Fruit fly (Drosophila melanogaster) whole organism, embryonic: ENCODE measurements around the gene Abl.
A peak's percentile ranks its signal among the peaks of the same experiment; 100 is the strongest.

Source experiments
- Abd-B ChIP-seq: fragments of 200-800 bp; sonication (Bioruptor generic); optimal IDR thresholded peaks from 2 replicates; lab custom pipeline; 2018; ENCODE audit warnings: missing biosample characterization, mild to moderate bottlenecking, missing genetic modification characterization, moderate library complexity
- CG10321 ChIP-seq: fragments of 200-800 bp; sonication (Bioruptor generic); IDR thresholded peaks from 2 replicates; pipeline ENCODE4 v1.3.6; 2022; ENCODE audit warnings: missing biosample characterization, missing genetic modification characterization
- CG11398 ChIP-seq: fragments of 200-800 bp; sonication (Bioruptor generic); optimal IDR thresholded peaks from 2 replicates; lab custom pipeline; 2016; ENCODE audit warnings: missing biosample characterization, missing genetic modification characterization
- CG14667 ChIP-seq: fragments of 200-800 bp; sonication (Bioruptor generic); IDR thresholded peaks from 2 replicates; pipeline ENCODE4 v1.3.6; 2022; ENCODE audit warnings: missing biosample characterization, missing genetic modification characterization
- CG1602 ChIP-seq: fragments of 200-800 bp; sonication (Bioruptor generic); optimal IDR thresholded peaks from 3 replicates; lab custom pipeline; 2016; ENCODE audit warnings: missing biosample characterization, missing genetic modification characterization
- CG17186 ChIP-seq: fragments of 200-800 bp; sonication (Bioruptor generic); optimal IDR thresholded peaks from 3 replicates; lab custom pipeline; 2017; ENCODE audit warnings: missing biosample characterization, missing genetic modification reagents, missing genetic modification characterization
- CG17912 ChIP-seq: fragments of 200-800 bp; sonication (Bioruptor generic); optimal IDR thresholded peaks from 2 replicates; lab custom pipeline; 2018; ENCODE audit warnings: missing biosample characterization, mild to moderate bottlenecking, missing genetic modification characterization
- CG1832 ChIP-seq: fragments of 200-800 bp; sonication (Bioruptor generic); optimal IDR thresholded peaks from 2 replicates; lab custom pipeline; 2017; ENCODE audit warnings: missing biosample characterization, mild to moderate bottlenecking, missing genetic modification characterization, inconsistent platforms
- CG31441 ChIP-seq: fragments of 200-800 bp; sonication (Bioruptor generic); IDR thresholded peaks from 2 replicates; pipeline ENCODE4 v1.3.6; 2022; ENCODE audit warnings: missing biosample characterization, missing genetic modification characterization
- CG4328 ChIP-seq: fragments of 200-800 bp; sonication (Bioruptor generic); optimal IDR thresholded peaks from 3 replicates; lab custom pipeline; 2017; ENCODE audit warnings: missing biosample characterization, missing genetic modification reagents, missing genetic modification characterization
- CG4617 ChIP-seq: fragments of 200-800 bp; sonication (Bioruptor generic); optimal IDR thresholded peaks from 3 replicates; lab custom pipeline; 2016; ENCODE audit warnings: missing biosample characterization, missing genetic modification characterization, borderline replicate concordance
- CG5245 ChIP-seq: fragments of 200-800 bp; sonication (Bioruptor generic); optimal IDR thresholded peaks from 3 replicates; lab custom pipeline; 2016; ENCODE audit warnings: missing biosample characterization, missing genetic modification characterization
- CG5953 ChIP-seq: fragments of 200-800 bp; sonication (Bioruptor generic); IDR thresholded peaks from 2 replicates; pipeline ENCODE4 v1.3.6; 2022; ENCODE audit warnings: missing biosample characterization, missing genetic modification characterization
- CG6175 ChIP-seq: fragments of 200-800 bp; sonication (Bioruptor generic); IDR thresholded peaks from 3 replicates; pipeline ENCODE4 v1.3.6; 2022; ENCODE audit warnings: missing biosample characterization, missing genetic modification characterization
- CG6254 ChIP-seq: fragments of 200-800 bp; sonication (Bioruptor generic); optimal IDR thresholded peaks from 3 replicates; lab custom pipeline; 2017; ENCODE audit warnings: mild to moderate bottlenecking, missing biosample characterization, missing genetic modification reagents, missing genetic modification characterization
- CG6813 ChIP-seq: fragments of 200-800 bp; sonication (Bioruptor generic); optimal IDR thresholded peaks from 2 replicates; lab custom pipeline; 2017; ENCODE audit warnings: missing biosample characterization, missing genetic modification characterization, mild to moderate bottlenecking, moderate library complexity, missing genetic modification reagents
- CG8290 ChIP-seq, 3 experiments: fragments of 200-800 bp; sonication (Bioruptor generic); optimal IDR thresholded peaks; 2 replicates each; lab custom pipeline; 2016 to 2019; ENCODE audit warnings: missing biosample characterization in 3 of 3, missing genetic modification characterization in 3 of 3, mild to moderate bottlenecking in 2 of 3, moderate library complexity in 1 of 3
- CG8388 ChIP-seq: fragments of 200-800 bp; sonication (Bioruptor generic); optimal IDR thresholded peaks from 2 replicates; lab custom pipeline; 2019; ENCODE audit warnings: missing biosample characterization, mild to moderate bottlenecking, missing genetic modification characterization, moderate library complexity
- CG9932 ChIP-seq: fragments of 200-800 bp; sonication (Bioruptor generic); IDR thresholded peaks from 2 replicates; pipeline ENCODE4 v1.3.6; 2022; ENCODE audit warnings: missing biosample characterization, missing genetic modification characterization
- CoRest ChIP-seq: fragments of 200-800 bp; sonication (Bioruptor generic); optimal IDR thresholded peaks from 3 replicates; lab custom pipeline; 2018; ENCODE audit warnings: missing biosample characterization, mild to moderate bottlenecking, missing genetic modification characterization, moderate library complexity
- CrebB ChIP-seq: fragments of 200-800 bp; sonication (Bioruptor generic); optimal IDR thresholded peaks from 3 replicates; lab custom pipeline; 2018; ENCODE audit warnings: missing biosample characterization, mild to moderate bottlenecking, missing genetic modification characterization
- Dad ChIP-seq: fragments of 200-800 bp; sonication (Bioruptor generic); optimal IDR thresholded peaks from 3 replicates; lab custom pipeline; 2016; ENCODE audit warnings: missing biosample characterization, missing genetic modification characterization
- Dip3 ChIP-seq: fragments of 200-800 bp; sonication (Bioruptor generic); optimal IDR thresholded peaks from 3 replicates; lab custom pipeline; 2016; ENCODE audit warnings: missing biosample characterization, missing genetic modification characterization
- Dref ChIP-seq: fragments of 200-800 bp; sonication (Bioruptor generic); IDR thresholded peaks from 2 replicates; pipeline ENCODE4 v1.3.6; 2022; ENCODE audit warnings: missing biosample characterization, missing genetic modification characterization
- E2f2 ChIP-seq: fragments of 200-800 bp; sonication (Bioruptor generic); IDR thresholded peaks from 2 replicates; pipeline ENCODE4 v1.3.6; 2022; ENCODE audit warnings: missing biosample characterization, missing genetic modification characterization
- H2.0 ChIP-seq: fragments of 200-800 bp; sonication (Bioruptor generic); IDR thresholded peaks from 2 replicates; pipeline ENCODE4 v1.3.6; 2022; ENCODE audit warnings: missing biosample characterization, missing genetic modification characterization
- HmgZ ChIP-seq: fragments of 200-800 bp; sonication (Bioruptor generic); optimal IDR thresholded peaks from 2 replicates; lab custom pipeline; 2018; ENCODE audit warnings: missing biosample characterization, mild to moderate bottlenecking, missing genetic modification characterization
- MESR4 ChIP-seq: fragments of 200-800 bp; sonication (Bioruptor generic); optimal IDR thresholded peaks from 2 replicates; lab custom pipeline; 2018; ENCODE audit warnings: missing biosample characterization, mild to moderate bottlenecking, missing genetic modification characterization, moderate library complexity
- Mad ChIP-seq: fragments of 200-800 bp; sonication (Bioruptor generic); optimal IDR thresholded peaks from 2 replicates; lab custom pipeline; 2016; ENCODE audit warnings: missing biosample characterization, missing genetic modification characterization
- Mes4 ChIP-seq: fragments of 200-800 bp; sonication (Bioruptor generic); optimal IDR thresholded peaks from 2 replicates; lab custom pipeline; 2016; ENCODE audit warnings: missing biosample characterization, missing genetic modification characterization
- Mrtf ChIP-seq: fragments of 200-800 bp; sonication (Bioruptor generic); IDR thresholded peaks from 3 replicates; pipeline ENCODE4 v1.3.6; 2022; ENCODE audit warnings: missing biosample characterization, missing genetic modification characterization
- NfI ChIP-seq: fragments of 200-800 bp; sonication (Bioruptor generic); optimal IDR thresholded peaks from 3 replicates; lab custom pipeline; 2018; ENCODE audit warnings: missing biosample characterization, mild to moderate bottlenecking, missing genetic modification characterization, moderate library complexity
- Ravus ChIP-seq: fragments of 200-800 bp; sonication (Bioruptor generic); IDR thresholded peaks from 2 replicates; pipeline ENCODE4 v1.3.6; 2022; ENCODE audit warnings: missing biosample characterization, missing genetic modification characterization
- Sry-δ ChIP-seq: fragments of 200-800 bp; sonication (Bioruptor generic); optimal IDR thresholded peaks from 2 replicates; lab custom pipeline; 2016; ENCODE audit warnings: missing biosample characterization, missing genetic modification characterization
- TFAM ChIP-seq: fragments of 200-800 bp; sonication (Bioruptor generic); optimal IDR thresholded peaks from 2 replicates; lab custom pipeline; 2017; ENCODE audit warnings: missing biosample characterization, missing genetic modification characterization, inconsistent platforms
- Tbp ChIP-seq: fragments of >200 bp; optimal IDR thresholded peaks from 2 replicates; lab custom pipeline; 2018; ENCODE audit warnings: missing biosample characterization, missing genetic modification characterization
- abd-A ChIP-seq: fragments of 200-800 bp; sonication (Bioruptor generic); optimal IDR thresholded peaks from 3 replicates; lab custom pipeline; 2019; ENCODE audit warnings: missing biosample characterization, mild to moderate bottlenecking, missing genetic modification characterization, moderate library complexity
- az2 ChIP-seq: fragments of 200-800 bp; sonication (Bioruptor generic); optimal IDR thresholded peaks from 3 replicates; lab custom pipeline; 2016; ENCODE audit warnings: missing biosample characterization, missing genetic modification characterization
- gcm2 ChIP-seq: fragments of 200-800 bp; sonication (Bioruptor generic); optimal IDR thresholded peaks from 2 replicates; lab custom pipeline; 2016; ENCODE audit warnings: missing biosample characterization, missing genetic modification characterization
- gsb ChIP-seq: fragments of 200-800 bp; sonication (Bioruptor generic); IDR thresholded peaks from 2 replicates; pipeline ENCODE4 v1.3.6; 2022; ENCODE audit warnings: missing biosample characterization, missing genetic modification characterization
- hkb ChIP-seq, 2 experiments: fragments of 200-800 bp in 1 of 2; fragments of >200 bp in 1 of 2; sonication (Bioruptor generic) in 1 of 2; IDR thresholded peaks in 1 of 2; optimal IDR thresholded peaks in 1 of 2; 2 replicates each; pipeline versions ENCODE4 v1.3.6 to Lab custom; 2017 to 2022; ENCODE audit warnings: missing biosample characterization in 1 of 2, missing genetic modification characterization in 1 of 2
- kay ChIP-seq: fragments of 200-800 bp; sonication (Bioruptor generic); optimal IDR thresholded peaks from 2 replicates; lab custom pipeline; 2016; ENCODE audit warnings: missing biosample characterization, missing genetic modification characterization
- mam ChIP-seq: fragments of 200-800 bp; sonication (Bioruptor generic); optimal IDR thresholded peaks from 3 replicates; lab custom pipeline; 2016; ENCODE audit warnings: missing biosample characterization, missing genetic modification characterization
- odd ChIP-seq: fragments of 200-800 bp; sonication (Bioruptor generic); optimal IDR thresholded peaks from 2 replicates; lab custom pipeline; 2017; ENCODE audit warnings: missing biosample characterization, mild to moderate bottlenecking, missing genetic modification characterization
- pnt ChIP-seq: fragments of 200-800 bp; sonication (Bioruptor generic); optimal IDR thresholded peaks from 3 replicates; lab custom pipeline; 2016; ENCODE audit warnings: missing biosample characterization, missing genetic modification characterization
- run ChIP-seq: fragments of 200-800 bp; sonication (Bioruptor generic); optimal IDR thresholded peaks from 3 replicates; lab custom pipeline; 2018; ENCODE audit warnings: missing biosample characterization, mild to moderate bottlenecking, missing genetic modification characterization
- schlank ChIP-seq: fragments of 200-800 bp; sonication (Bioruptor generic); optimal IDR thresholded peaks from 2 replicates; lab custom pipeline; 2018; ENCODE audit warnings: missing biosample characterization, mild to moderate bottlenecking, missing genetic modification characterization
- sens-2 ChIP-seq: fragments of 200-800 bp; sonication (Bioruptor generic); IDR thresholded peaks from 2 replicates; pipeline ENCODE4 v1.3.6; 2022; ENCODE audit warnings: missing biosample characterization, missing genetic modification characterization
- slp2 ChIP-seq: fragments of 200-800 bp; sonication (Bioruptor generic); optimal IDR thresholded peaks from 2 replicates; lab custom pipeline; 2016; ENCODE audit warnings: missing biosample characterization, missing genetic modification characterization
- wek ChIP-seq: fragments of 200-800 bp; sonication (Bioruptor generic); optimal IDR thresholded peaks from 3 replicates; lab custom pipeline; 2018; ENCODE audit warnings: missing biosample characterization, mild to moderate bottlenecking, missing genetic modification characterization, moderate library complexity

Abl gene

DNA sequence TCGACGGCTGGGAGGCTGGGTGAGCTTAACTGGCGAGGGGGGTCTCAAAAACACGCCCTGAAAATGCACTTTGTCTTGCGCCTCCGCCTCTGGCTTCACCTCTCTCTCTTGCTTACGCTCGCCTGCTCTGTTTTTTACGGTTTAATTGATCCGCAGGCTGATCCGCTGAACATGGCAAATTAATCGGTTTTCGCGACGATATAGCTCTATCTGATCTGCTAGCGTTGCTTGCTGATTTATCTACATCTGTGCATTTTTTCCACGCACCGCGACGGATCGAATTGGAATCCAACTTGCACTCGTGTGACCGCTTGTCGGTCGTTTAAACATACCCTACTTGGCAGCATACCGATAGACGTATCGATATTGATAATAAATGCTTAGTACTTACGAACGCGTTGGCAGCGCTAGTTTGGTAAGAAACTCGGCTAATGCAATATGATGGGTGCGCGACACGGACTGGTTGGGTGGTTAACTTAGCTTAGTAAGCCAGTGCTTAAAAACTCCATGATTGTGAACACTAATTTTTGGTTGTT lies at the start of gene Abl:
Abl (minus strand) TSS at position 305 of the 536 bp plus-strand sequence.
- TF ChIP-seq CG8290 (GFP tag; optimal IDR thresholded peaks at IDR 0.05; lab: Kevin White, UChicago) (peak; percentile 86), CG8290 (tag; optimal IDR thresholded peaks at IDR 0.05; lab: Kevin White, UChicago) (peak; percentile 11 to 97), CG4328 (GFP tag; lab: Kevin White, UChicago) (peak; percentile 0), Mad (GFP tag; lab: Kevin White, UChicago) (peak; percentile 84), Ravus (GFP tag; lab: Robert Waterston, UW) (no peak), CG6254 (GFP tag; lab: Kevin White, UChicago) (no peak), run (tag; lab: Kevin White, UChicago) (peak; percentile 26), CG6175 (GFP tag; lab: Robert Waterston, UW) (no peak), hkb (optimal IDR thresholded peaks at IDR 0.05; lab: Kevin White, UChicago) (peak; percentile 26), hkb (GFP tag; IDR thresholded peaks at IDR 0.05; lab: Robert Waterston, UW) (peak; percentile 43; the same call in 1 of the 2 replicates), TFAM (no peak), pnt (GFP tag; lab: Kevin White, UChicago) (peak; percentile 35), Mes4 (peak; percentile 63), az2 (GFP tag; lab: Kevin White, UChicago) (peak; percentile 11), CG1832 (GFP tag; lab: Kevin White, UChicago) (no peak), CG4617 (GFP tag; lab: Kevin White, UChicago) (peak; percentile 83), gcm2 (peak; percentile 43), CG6813 (GFP tag; lab: Kevin White, UChicago) (no peak), Dip3 (GFP tag; lab: Kevin White, UChicago) (peak; percentile 76), schlank (tag; lab: Kevin White, UChicago) (no peak), E2f2 (GFP tag; lab: Robert Waterston, UW) (peak; percentile 92), CG9932 (GFP tag; lab: Robert Waterston, UW) (peak; percentile 88), CG10321 (GFP tag; lab: Robert Waterston, UW) (no peak), Abd-B (GFP tag; lab: Kevin White, UChicago) (peak; percentile 85), CG8388 (no peak), mam (GFP tag; lab: Kevin White, UChicago) (peak; percentile 82), wek (GFP tag; lab: Kevin White, UChicago) (peak; percentile 14), Sry-δ (peak; percentile 88), odd (GFP tag; lab: Kevin White, UChicago) (no peak), CG5245 (GFP tag; lab: Kevin White, UChicago) (peak; percentile 5), CG31441 (GFP tag; lab: Robert Waterston, UW) (no peak), HmgZ (peak; percentile 94), Tbp (GFP tag; lab: Kevin White, UChicago) (no peak), CG5953 (GFP tag; lab: Robert Waterston, UW) (no peak), gsb (GFP tag; lab: Robert Waterston, UW) (no peak), sens-2 (GFP tag; lab: Robert Waterston, UW) (no peak), slp2 (GFP tag; lab: Kevin White, UChicago) (peak; percentile 60), kay (GFP tag; lab: Kevin White, UChicago) (peak; percentile 71), CG14667 (GFP tag; lab: Robert Waterston, UW) (no peak), CG1602 (GFP tag; lab: Kevin White, UChicago) (peak; percentile 47), CG11398 (GFP tag; lab: Kevin White, UChicago) (peak; percentile 22), Mrtf (GFP tag; lab: Robert Waterston, UW) (0 out of 3 replicates have a peak, but pooled peaks have one; percentile 14), Dad (GFP tag; lab: Kevin White, UChicago) (peak; percentile 87), H2.0 (GFP tag; lab: Robert Waterston, UW) (no peak), Dref (peak; percentile 93), CG17912 (GFP tag; lab: Kevin White, UChicago) (peak; percentile 58), CrebB (peak; percentile 78), CG17186 (GFP tag; lab: Kevin White, UChicago) (peak; percentile 64), CoRest (tag; lab: Kevin White, UChicago) (peak; percentile 74), MESR4 (GFP tag; lab: Kevin White, UChicago) (peak; percentile 91), NfI (GFP tag; lab: Kevin White, UChicago) (peak; percentile 46), abd-A (tag; lab: Kevin White, UChicago) (peak; percentile 87)
